Worm (Caenorhabditis elegans) whole organism, L3 larva: Measurements from ENCODE around the gene nhr-4.

Experiments
- ceh-28 ChIP-seq: fragments of 150-350 bp; optimal IDR thresholded peaks from 2 replicates; lab custom pipeline; 2014; ENCODE audit warnings: missing biosample characterization, missing genetic modification reagents, missing genetic modification characterization
- elt-2 ChIP-seq: sonication (generic microtip); optimal IDR thresholded peaks from 2 replicates; lab custom pipeline; 2016; ENCODE audit warnings: missing genetic modification reagents, mild to moderate bottlenecking, missing genetic modification characterization, missing compliant biosample characterization
- fos-1 ChIP-seq: fragments of 150-350 bp; optimal IDR thresholded peaks from 2 replicates; lab custom pipeline; 2014; ENCODE audit warnings: missing biosample characterization, missing genetic modification characterization
- nhr-11 ChIP-seq: fragments of 150-350 bp; optimal IDR thresholded peaks from 2 replicates; lab custom pipeline; 2014; ENCODE audit warnings: missing biosample characterization, missing genetic modification characterization
- nhr-12 ChIP-seq: fragments of 150-350 bp; optimal IDR thresholded peaks from 2 replicates; lab custom pipeline; 2014; ENCODE audit warnings: missing biosample characterization, missing genetic modification characterization
- nhr-23 ChIP-seq: fragments of 150-350 bp; optimal IDR thresholded peaks from 2 replicates; lab custom pipeline; 2014; ENCODE audit warnings: missing biosample characterization, missing genetic modification reagents, missing genetic modification characterization
- unc-39 ChIP-seq: sonication (generic microtip); optimal IDR thresholded peaks from 4 replicates; lab custom pipeline; 2017; ENCODE audit warnings: missing biosample characterization, missing genetic modification characterization
- zag-1 ChIP-seq: fragments of 150-350 bp; optimal IDR thresholded peaks from 2 replicates; lab custom pipeline; 2014; ENCODE audit warnings: missing biosample characterization, missing genetic modification characterization

ce11 chrIV:9895088-9895487, 16.0 kb downstream of the nhr-4 start, which contains the start of gene ssp-32:
- no peak for TF ChIP-seq fos-1 (tag; lab: Kevin White, UChicago)
- no peak for TF ChIP-seq elt-2 (tag; lab: Kevin White, UChicago)
- TF ChIP-seq unc-39, result no peak
- TF ChIP-seq nhr-12 (tag; lab: Kevin White, UChicago), result no peak
- TF ChIP-seq nhr-23 (tag; lab: Kevin White, UChicago), result no peak
- TF ChIP-seq nhr-11, result no peak
- no peak for TF ChIP-seq ceh-28 (tag; lab: Kevin White, UChicago)
- no peak for TF ChIP-seq zag-1
